Worm (Caenorhabditis elegans) whole organism, L2 larva: ENCODE measurements around the gene clec-173.

Experiments used
- C34F6.9 ChIP-seq: fragments of 150-350 bp; optimal IDR thresholded peaks from 2 replicates; lab custom pipeline; 2014; ENCODE audit warnings: missing biosample characterization, missing genetic modification characterization
- F13H6.1 ChIP-seq: sonication (generic microtip); optimal IDR thresholded peaks from 2 replicates; lab custom pipeline; 2016; ENCODE audit warnings: missing genetic modification characterization, missing compliant biosample characterization
- Y55F3AM.14 ChIP-seq: fragments of 200-800 bp; sonication (Bioruptor generic); optimal IDR thresholded peaks from 2 replicates; lab custom pipeline; 2018; ENCODE audit warnings: mild to moderate bottlenecking, missing genetic modification characterization, missing compliant biosample characterization
- alr-1 ChIP-seq: fragments of 150-350 bp; optimal IDR thresholded peaks from 2 replicates; lab custom pipeline; 2014; ENCODE audit warnings: missing biosample characterization, missing genetic modification characterization
- aly-2 ChIP-seq: fragments of 150-350 bp; optimal IDR thresholded peaks from 2 replicates; lab custom pipeline; 2014; ENCODE audit warnings: missing biosample characterization, missing genetic modification characterization
- blmp-1 ChIP-seq: sonication (generic microtip); optimal IDR thresholded peaks from 2 replicates; lab custom pipeline; 2017; ENCODE audit warnings: missing genetic modification characterization, mild to moderate bottlenecking, missing compliant biosample characterization, antibody characterized with exemption, moderate library complexity; ENCODE audit not compliant: insufficient read depth
- ceh-16 ChIP-seq: fragments of 150-350 bp; optimal IDR thresholded peaks from 2 replicates; lab custom pipeline; 2014; ENCODE audit warnings: missing biosample characterization, missing genetic modification characterization
- dmd-4 ChIP-seq: sonication (generic microtip); optimal IDR thresholded peaks from 2 replicates; lab custom pipeline; 2017; ENCODE audit warnings: missing biosample characterization, missing genetic modification characterization
- elt-1 ChIP-seq: fragments of 150-350 bp; optimal IDR thresholded peaks from 2 replicates; lab custom pipeline; 2014; ENCODE audit warnings: missing biosample characterization, missing genetic modification characterization
- elt-3 ChIP-seq: sonication (generic microtip); optimal IDR thresholded peaks from 2 replicates; lab custom pipeline; 2017; ENCODE audit warnings: missing biosample characterization, missing genetic modification characterization
- fos-1 ChIP-seq: fragments of 150-350 bp; optimal IDR thresholded peaks from 2 replicates; lab custom pipeline; 2014; ENCODE audit warnings: missing biosample characterization, missing genetic modification characterization
- gmeb-1 ChIP-seq: fragments of 150-350 bp; optimal IDR thresholded peaks from 2 replicates; lab custom pipeline; 2014; ENCODE audit warnings: missing biosample characterization, missing genetic modification characterization
- lin-11 ChIP-seq: fragments of 150-350 bp; sonication (generic microtip); optimal IDR thresholded peaks from 2 replicates; lab custom pipeline; 2014; ENCODE audit warnings: missing biosample characterization, missing genetic modification characterization, inconsistent platforms, mixed read lengths
- lin-13 ChIP-seq: fragments of 150-350 bp; optimal IDR thresholded peaks from 2 replicates; lab custom pipeline; 2014; ENCODE audit warnings: missing biosample characterization, missing genetic modification reagents, missing genetic modification characterization
- lin-39 ChIP-seq: fragments of 150-350 bp; optimal IDR thresholded peaks from 2 replicates; lab custom pipeline; 2014; ENCODE audit warnings: missing biosample characterization, missing genetic modification reagents, missing genetic modification characterization
- lsy-2 ChIP-seq, 2 experiments: fragments of 150-350 bp in 1 of 2; sonication (generic microtip) in 1 of 2; optimal IDR thresholded peaks; 2 replicates each; lab custom pipeline; 2014 to 2017; ENCODE audit warnings: missing biosample characterization in 2 of 2, missing genetic modification characterization in 2 of 2
- mbf-1 ChIP-seq: sonication (generic microtip); optimal IDR thresholded peaks from 2 replicates; lab custom pipeline; 2017; ENCODE audit warnings: missing biosample characterization, missing genetic modification characterization
- mdl-1 ChIP-seq, 2 experiments: fragments of 150-350 bp in 1 of 2; sonication (generic microtip) in 1 of 2; optimal IDR thresholded peaks; 2 replicates each; lab custom pipeline; 2017; ENCODE audit warnings: missing biosample characterization in 2 of 2, missing genetic modification characterization in 2 of 2
- nhr-10 ChIP-seq: sonication (generic microtip); optimal IDR thresholded peaks from 2 replicates; lab custom pipeline; 2017; ENCODE audit warnings: missing biosample characterization, missing genetic modification characterization
- nhr-12 ChIP-seq: fragments of 150-350 bp; optimal IDR thresholded peaks from 2 replicates; lab custom pipeline; 2014; ENCODE audit warnings: missing biosample characterization, missing genetic modification characterization
- nhr-21 ChIP-seq: fragments of 150-350 bp; optimal IDR thresholded peaks from 2 replicates; lab custom pipeline; 2014; ENCODE audit warnings: missing biosample characterization, missing genetic modification characterization
- nhr-237 ChIP-seq: fragments of 150-350 bp; optimal IDR thresholded peaks from 2 replicates; lab custom pipeline; 2014; ENCODE audit warnings: missing biosample characterization, missing genetic modification characterization
- nhr-6 ChIP-seq: fragments of 150-350 bp; optimal IDR thresholded peaks from 2 replicates; lab custom pipeline; 2014; ENCODE audit warnings: missing biosample characterization, missing genetic modification characterization
- nhr-77 ChIP-seq: fragments of 150-350 bp; optimal IDR thresholded peaks from 2 replicates; lab custom pipeline; 2014; ENCODE audit warnings: missing biosample characterization, missing genetic modification characterization
- peb-1 ChIP-seq: fragments of 150-350 bp; optimal IDR thresholded peaks from 2 replicates; lab custom pipeline; 2014; ENCODE audit warnings: missing biosample characterization, missing genetic modification characterization
- sem-4 ChIP-seq: fragments of 150-350 bp; optimal IDR thresholded peaks from 2 replicates; lab custom pipeline; 2014; ENCODE audit warnings: missing biosample characterization, missing genetic modification reagents, missing genetic modification characterization
- skn-1 ChIP-seq: sonication (generic microtip); optimal IDR thresholded peaks from 2 replicates; lab custom pipeline; 2017; ENCODE audit warnings: missing biosample characterization, missing genetic modification characterization
- sma-3 ChIP-seq: sonication (generic microtip); optimal IDR thresholded peaks from 2 replicates; lab custom pipeline; 2016; ENCODE audit warnings: missing genetic modification reagents, missing genetic modification characterization, missing compliant biosample characterization
- sma-9 ChIP-seq, 2 experiments: fragments of 150-350 bp in 1 of 2; sonication (generic microtip) in 1 of 2; optimal IDR thresholded peaks; 2 replicates each; lab custom pipeline; 2014 to 2016; ENCODE audit warnings: missing genetic modification characterization in 2 of 2, mild to moderate bottlenecking in 1 of 2, missing biosample characterization in 1 of 2, missing compliant biosample characterization in 1 of 2, missing genetic modification reagents in 1 of 2, moderate library complexity in 1 of 2
- snpc-4 ChIP-seq: fragments of 150-350 bp; optimal IDR thresholded peaks from 2 replicates; lab custom pipeline; 2014; ENCODE audit warnings: missing biosample characterization, missing genetic modification characterization
- zag-1 ChIP-seq: fragments of 150-350 bp; optimal IDR thresholded peaks from 2 replicates; lab custom pipeline; 2014; ENCODE audit warnings: missing biosample characterization, missing genetic modification characterization
- ztf-1 ChIP-seq: fragments of 200-800 bp; sonication (Bioruptor generic); conservative IDR thresholded peaks from 2 replicates; pipeline ENCODE4 v1.3.6; 2022; ENCODE audit warnings: missing genetic modification characterization, missing compliant biosample characterization
- ztf-4 ChIP-seq: fragments of 150-350 bp; optimal IDR thresholded peaks from 2 replicates; lab custom pipeline; 2014; ENCODE audit warnings: missing biosample characterization, missing genetic modification characterization

The clec-173 gene

ce11 chrIV:3260216-3260615, 7.3 kb downstream of the clec-173 start:
- TF ChIP-seq fos-1 (tag; lab: Kevin White, UChicago) (no peak), elt-1 (no peak), sem-4 (tag; lab: Kevin White, UChicago) (no peak), sma-9 (GFP tag; optimal IDR thresholded peaks at IDR 0.05; lab: Kevin White, UChicago) (no peak), sma-9 (tag; optimal IDR thresholded peaks at IDR 0.05; lab: Kevin White, UChicago) (no peak), blmp-1 (no peak), nhr-21 (tag; lab: Kevin White, UChicago) (no peak), nhr-12 (tag; lab: Kevin White, UChicago) (no peak), nhr-6 (tag; lab: Kevin White, UChicago) (no peak), alr-1 (tag; lab: Kevin White, UChicago) (no peak), nhr-237 (tag; lab: Kevin White, UChicago) (no peak), nhr-77 (no peak), peb-1 (tag; lab: Kevin White, UChicago) (no peak), snpc-4 (no peak), lin-39 (tag; lab: Kevin White, UChicago) (no peak), gmeb-1 (tag; lab: Kevin White, UChicago) (no peak), aly-2 (tag; lab: Kevin White, UChicago) (no peak)

DNA sequence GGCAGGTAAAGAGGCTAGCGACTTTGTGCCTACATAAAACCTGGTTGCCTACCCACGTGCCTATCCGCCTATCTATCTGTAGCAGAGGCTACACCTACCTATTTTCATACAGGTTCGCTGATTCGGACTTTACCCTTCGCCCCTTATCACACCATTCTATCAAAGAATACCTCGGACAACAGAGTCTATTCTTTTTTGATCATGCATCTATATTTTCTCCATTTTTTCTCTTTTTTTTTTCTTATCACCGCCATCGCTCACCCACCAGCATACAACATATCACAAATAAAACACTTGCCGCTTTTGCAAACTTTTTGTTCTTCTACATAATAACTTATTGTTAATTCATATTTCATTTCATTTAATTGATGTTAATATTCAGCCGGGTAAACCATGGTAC, 9.0 kb downstream of the clec-173 start, which contains the start of gene T26C12.1:
T26C12.1 (plus strand) TSS at position 383 of the 400 bp plus-strand sequence.
- TF ChIP-seq dmd-4 (no peak), ztf-4 (tag; lab: Kevin White, UChicago) (no peak), lin-39 (tag; lab: Kevin White, UChicago) (no peak), fos-1 (tag; lab: Kevin White, UChicago) (peak; percentile 66)

DNA sequence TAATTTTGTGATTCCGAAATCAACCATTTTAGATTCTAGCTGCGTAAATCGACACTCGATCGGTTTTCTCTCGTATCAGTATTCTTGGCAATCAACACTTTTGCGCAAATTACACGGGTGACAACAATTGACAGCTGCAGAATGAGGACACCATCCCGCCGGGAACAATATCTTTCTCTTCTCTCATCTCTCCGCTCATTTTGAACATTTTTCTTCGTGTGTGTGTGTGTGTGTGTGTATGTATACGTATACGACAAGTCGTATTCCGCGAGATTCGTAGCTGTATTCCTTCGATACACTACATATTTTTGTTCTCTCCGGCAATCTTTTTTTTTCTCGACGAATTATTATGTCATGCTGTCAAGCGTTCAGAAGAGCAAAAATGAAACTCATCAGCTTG, 10.6 kb downstream of the clec-173 start:
- TF ChIP-seq mdl-1 (tag; optimal IDR thresholded peaks at IDR 0.05; lab: Kevin White, UChicago) (no peak), nhr-21 (tag; lab: Kevin White, UChicago) (peak; percentile 9)

DNA sequence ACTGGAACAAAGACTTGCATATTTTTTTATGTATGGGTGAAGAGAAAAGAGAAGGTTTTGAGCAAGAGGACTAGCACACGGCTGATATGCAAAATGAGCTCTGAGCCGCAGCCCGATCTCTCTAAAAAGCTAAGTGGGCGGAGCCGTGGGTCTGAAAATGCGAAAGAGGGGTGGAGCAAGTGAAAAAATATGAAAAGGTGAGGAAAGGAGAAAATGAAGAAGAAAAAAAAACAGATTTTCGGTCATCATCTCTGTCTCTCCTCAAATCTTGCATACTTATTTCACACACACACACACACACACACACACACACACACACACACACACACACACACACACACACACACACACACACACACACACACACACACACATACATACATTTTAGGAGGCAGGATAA, 13.0 kb downstream of the clec-173 start, which contains the start of gene dmd-9:
dmd-9 (minus strand) TSS at position 101 of the 400 bp plus-strand sequence.
- TF ChIP-seq nhr-237 (tag; lab: Kevin White, UChicago), result no peak
- TF ChIP-seq lin-13 (GFP tag; lab: Kevin White, UChicago), result no peak
- no peak for TF ChIP-seq C34F6.9
- TF ChIP-seq lin-11, result no peak
- TF ChIP-seq fos-1 (tag; lab: Kevin White, UChicago), result no peak
- TF ChIP-seq elt-1, result no peak
- no peak for TF ChIP-seq zag-1 (tag; lab: Kevin White, UChicago)
- TF ChIP-seq nhr-6 (tag; lab: Kevin White, UChicago), result no peak
- no peak for TF ChIP-seq peb-1 (tag; lab: Kevin White, UChicago)
- TF ChIP-seq ceh-16, result no peak
- TF ChIP-seq elt-3 (tag; lab: Kevin White, UChicago), result no peak
- no peak for TF ChIP-seq skn-1 (tag; lab: Kevin White, UChicago)
- TF ChIP-seq lsy-2 (tag; optimal IDR thresholded peaks at IDR 0.05; lab: Kevin White, UChicago), result no peak
- no peak for TF ChIP-seq sma-3 (GFP tag; lab: Kevin White, UChicago)
- no peak for TF ChIP-seq mbf-1 (tag; lab: Kevin White, UChicago)
- TF ChIP-seq sma-9 (GFP tag; optimal IDR thresholded peaks at IDR 0.05; lab: Kevin White, UChicago), result no peak
- TF ChIP-seq sma-9 (tag; optimal IDR thresholded peaks at IDR 0.05; lab: Kevin White, UChicago), result no peak
- TF ChIP-seq nhr-10 (tag; lab: Kevin White, UChicago), result no peak
- no peak for TF ChIP-seq Y55F3AM.14

ce11 chrIV:3252047-3252446, 15.4 kb downstream of the clec-173 start:
- TF ChIP-seq F13H6.1 (tag; lab: Kevin White, UChicago), result no peak
- TF ChIP-seq ztf-1 (GFP tag; lab: Robert Waterston, UW), result no peak
- no peak for TF ChIP-seq lsy-2 (tag; optimal IDR thresholded peaks at IDR 0.05; lab: Kevin White, UChicago)
- no peak for TF ChIP-seq alr-1 (tag; lab: Kevin White, UChicago)
